Fruit fly (Drosophila melanogaster): Measurements from ENCODE around the gene mrn.
A peak's percentile ranks its signal among the peaks of the same experiment; 100 is the strongest.

The mrn gene

DNA sequence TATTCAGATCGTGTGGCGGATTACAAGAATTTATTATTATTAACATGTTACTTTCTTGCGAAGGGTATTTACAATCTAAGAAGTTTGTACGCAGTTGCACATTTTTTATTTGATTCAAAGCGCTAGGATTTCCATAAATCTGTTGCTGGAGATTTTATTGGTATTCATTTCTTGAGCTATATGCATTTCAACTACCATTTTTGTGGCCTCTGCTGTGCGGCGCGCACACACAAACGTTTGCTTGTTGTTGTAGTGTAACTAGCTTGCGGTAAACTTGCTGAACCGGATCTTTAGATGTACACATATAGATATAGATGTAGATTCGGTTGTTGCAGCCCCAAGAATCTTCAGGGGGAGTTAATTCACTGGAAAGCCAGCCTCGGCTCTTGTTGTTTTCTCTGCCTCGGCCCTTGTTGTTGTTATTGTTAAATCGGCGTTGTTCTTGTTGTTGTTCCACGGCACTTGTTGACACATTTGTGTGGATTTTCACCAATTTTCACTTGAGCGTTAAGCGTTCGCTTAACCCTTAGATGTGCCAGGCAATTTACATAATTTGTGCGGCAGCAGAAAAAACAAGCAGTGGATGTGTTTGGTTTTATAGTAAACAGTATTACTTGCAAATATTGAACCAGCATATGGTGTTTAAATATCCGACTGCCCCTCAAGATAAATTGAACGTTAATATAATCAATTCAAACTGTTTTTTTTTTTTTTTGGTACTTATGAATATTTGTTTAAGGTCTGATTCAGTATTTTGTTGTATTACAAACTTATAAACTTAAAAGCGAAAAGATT is 10.7 kb upstream of the mrn start (continued):
- TF ChIP-seq BtbVII (GFP tag; optimal IDR thresholded peaks at IDR 0.05) (peak; percentile 22), Aef1 (GFP tag; IDR thresholded peaks at IDR 0.05) (no peak), CG3847 (GFP tag; IDR thresholded peaks at IDR 0.05) (peak; percentile 9; the same call in 1 of the 2 replicates), trh (GFP tag; optimal IDR thresholded peaks at IDR 0.05) (no peak), pum (GFP tag; optimal IDR thresholded peaks at IDR 0.05) (no peak), gem (tag; optimal IDR thresholded peaks at IDR 0.05) (peak; percentile 53), Fer1 (GFP tag; optimal IDR thresholded peaks at IDR 0.05) (peak; percentile 28), Xbp1 (GFP tag; optimal IDR thresholded peaks at IDR 0.05) (no peak), lbe (GFP tag; optimal IDR thresholded peaks at IDR 0.05) (no peak), toy (GFP tag; IDR thresholded peaks at IDR 0.05) (no peak), pita (GFP tag; optimal IDR thresholded peaks at IDR 0.05) (no peak), NC2α (GFP tag; optimal IDR thresholded peaks at IDR 0.05) (no peak), CG17829 (tag; optimal IDR thresholded peaks at IDR 0.05) (no peak), dpn (GFP tag; optimal IDR thresholded peaks at IDR 0.05) (no peak), grn (GFP tag; optimal IDR thresholded peaks at IDR 0.05) (peak; percentile 24), CG3163 (GFP tag; optimal IDR thresholded peaks at IDR 0.05) (no peak), mam (GFP tag; optimal IDR thresholded peaks at IDR 0.05) (no peak), luna (GFP tag; optimal IDR thresholded peaks at IDR 0.05) (no peak), wor (GFP tag; IDR thresholded peaks at IDR 0.05) (no peak), Abd-B (GFP tag; optimal IDR thresholded peaks at IDR 0.05) (no peak), CG8359 (GFP tag; optimal IDR thresholded peaks at IDR 0.05; ENCODE audit: borderline replicate concordance) (no peak), CG17912 (GFP tag; optimal IDR thresholded peaks at IDR 0.05) (no peak), CG32532 (GFP tag; IDR thresholded peaks at IDR 0.05) (0 out of 2 replicates have a peak, but pooled peaks have one; percentile 11), sc (optimal IDR thresholded peaks at IDR 0.05) (no peak), sc (GFP tag; optimal IDR thresholded peaks at IDR 0.05) (no peak), cg (GFP tag; optimal IDR thresholded peaks at IDR 0.05) (peak; percentile 36), CG4730 (GFP tag; IDR thresholded peaks at IDR 0.05) (no peak), CG10462 (GFP tag; optimal IDR thresholded peaks at IDR 0.05) (no peak), Neu2 (GFP tag; optimal IDR thresholded peaks at IDR 0.05; ENCODE audit: borderline replicate concordance) (no peak), kah (GFP tag; optimal IDR thresholded peaks at IDR 0.05) (no peak), CG6689 (GFP tag; IDR thresholded peaks at IDR 0.05) (peak; percentile 18; the same call in 1 of the 2 replicates), fd96Cb (tag; optimal IDR thresholded peaks at IDR 0.05) (no peak), esg (GFP tag; conservative IDR thresholded peaks at IDR 0.05) (no peak), bsh (GFP tag; optimal IDR thresholded peaks at IDR 0.05) (no peak), seq (GFP tag; IDR thresholded peaks at IDR 0.05) (peak; percentile 50; the same call in 1 of the 2 replicates), CG16779 (GFP tag; IDR thresholded peaks at IDR 0.05) (no peak), CoRest (tag; optimal IDR thresholded peaks at IDR 0.05) (peak; percentile 38), CG17612 (GFP tag; IDR thresholded peaks at IDR 0.05) (no peak), crol (GFP tag; IDR thresholded peaks at IDR 0.05) (no peak), ttk (GFP tag; IDR thresholded peaks at IDR 0.05) (no peak), CG17359 (tag; optimal IDR thresholded peaks at IDR 0.05) (peak; percentile 0), Antp (GFP tag; optimal IDR thresholded peaks at IDR 0.05) (no peak), CG13624 (GFP tag; optimal IDR thresholded peaks at IDR 0.05) (peak; percentile 2), B-H2 (GFP tag; optimal IDR thresholded peaks at IDR 0.05) (no peak), Hsf (GFP tag; optimal IDR thresholded peaks at IDR 0.05) (no peak), Dip3 (GFP tag; optimal IDR thresholded peaks at IDR 0.05) (no peak), ranshi (GFP tag; IDR thresholded peaks at IDR 0.05) (no peak), CG3281 (GFP tag; optimal IDR thresholded peaks at IDR 0.05) (peak; percentile 39), CG16813 (GFP tag; IDR thresholded peaks at IDR 0.05; ENCODE audit: partially characterized antibody) (no peak), ERR (GFP tag; optimal IDR thresholded peaks at IDR 0.05) (no peak)

Measured in whole organism, embryonic.